Fruit fly (Drosophila melanogaster) S2 (cell line): ENCODE results near the gene CG11030.

Experiments used
- CG8478 ChIP-seq: fragments of >200 bp; optimal IDR thresholded peaks from 2 replicates; lab custom pipeline; 2018
- CTCF ChIP-seq, 2 experiments: fragments of >200 bp; optimal IDR thresholded peaks; 2 replicates each; lab custom pipeline; 2018

dm6 chr2L:5766498-5767008, 42.1 kb downstream of the CG11030 start:
- TF ChIP-seq CG8478 (lab: Kevin White, UChicago) (no peak), CTCF (optimal IDR thresholded peaks at IDR 0.05; lab: Kevin White, UChicago) (no peak)
